Worm (Caenorhabditis elegans) whole organism, midembryonic: ENCODE results near the gene his-8.

Experiments used
- flt-1 ChIP-seq: fragments of 200-800 bp; sonication (Bioruptor generic); IDR thresholded peaks from 2 replicates; pipeline ENCODE4 v1.3.6; 2022; ENCODE audit warnings: missing genetic modification characterization, missing compliant biosample characterization
- tab-1 ChIP-seq: fragments of 200-800 bp; sonication (Bioruptor generic); IDR thresholded peaks from 2 replicates; pipeline ENCODE4 v1.3.6; 2022; ENCODE audit warnings: missing genetic modification characterization, missing compliant biosample characterization
- ztf-23 ChIP-seq: fragments of 200-800 bp; sonication (Bioruptor generic); IDR thresholded peaks from 2 replicates; pipeline ENCODE4 v1.3.6; 2022; ENCODE audit warnings: missing genetic modification reagents, missing genetic modification characterization, missing compliant biosample characterization

DNA sequence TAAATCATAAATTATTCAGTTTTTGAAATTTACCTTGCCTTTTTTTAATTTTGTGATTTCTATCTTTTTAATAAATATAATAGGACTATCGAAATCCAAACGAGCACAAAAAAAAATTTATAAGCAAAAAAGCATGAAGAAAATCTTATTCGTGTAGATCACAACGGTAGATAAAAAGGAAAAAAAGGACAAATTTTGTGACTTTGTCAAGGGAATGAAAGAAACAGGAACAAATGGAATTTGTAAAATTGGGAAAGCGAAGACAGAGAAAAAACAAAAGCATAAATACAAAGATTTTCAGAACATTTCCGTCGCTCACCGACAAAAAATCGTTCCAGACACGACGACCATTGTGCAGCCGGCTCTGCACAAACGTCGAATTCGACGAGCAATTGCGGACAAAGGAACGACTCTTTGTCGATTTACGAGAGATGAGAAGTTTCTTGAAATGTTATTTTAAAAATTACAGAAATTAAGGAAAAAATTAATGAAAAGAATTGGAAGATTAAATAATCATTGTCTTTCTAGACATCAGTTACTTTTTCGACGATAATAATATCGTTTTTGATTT is 14.0 kb downstream of the his-8 start, which contains the start of gene F45F2.10:
- TF ChIP-seq flt-1 (GFP tag; lab: Robert Waterston, UW) (no peak), tab-1 (GFP tag; lab: Robert Waterston, UW) (no peak), ztf-23 (GFP tag; lab: Robert Waterston, UW) (no peak)
